Fruit fly (Drosophila melanogaster): Measurements from ENCODE around the gene CG14042.

Gene CG14042

DNA sequence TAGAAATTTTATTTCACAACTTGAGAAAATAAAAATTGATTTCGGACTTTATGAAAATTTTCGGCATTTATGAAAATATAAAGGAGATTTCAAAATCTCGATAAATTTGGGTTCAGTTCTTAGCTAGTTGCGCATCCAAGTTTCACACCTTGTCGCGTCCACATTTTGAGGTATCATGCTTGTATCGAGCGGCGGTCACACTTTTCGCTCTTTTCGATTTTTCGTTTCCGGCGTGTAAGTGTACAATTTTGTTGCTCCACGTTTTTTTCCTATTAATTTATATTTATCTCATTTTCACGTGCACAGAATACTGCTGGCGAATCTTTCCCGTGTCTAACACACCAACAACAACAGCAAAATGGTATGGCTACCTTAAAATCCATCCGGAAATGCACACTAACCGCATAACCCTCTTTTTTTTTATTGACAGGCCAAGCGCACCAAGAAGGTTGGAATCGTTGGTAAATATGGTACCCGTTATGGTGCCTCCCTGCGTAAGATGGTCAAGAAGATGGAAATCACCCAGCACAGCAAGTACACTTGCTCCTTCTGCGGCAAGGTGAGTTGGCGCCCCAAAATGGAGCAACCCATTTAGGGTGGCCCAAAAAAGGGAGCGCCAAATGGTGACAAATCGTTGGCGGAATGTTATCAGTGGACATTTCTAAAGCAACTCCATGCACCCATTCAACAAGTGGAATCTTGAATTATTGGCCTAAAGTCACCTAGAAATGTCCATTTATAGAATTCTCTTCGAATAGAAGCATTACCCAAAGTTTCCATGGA is 33.5 kb downstream of the CG14042 start, which contains the start of gene RpL37A (continued):
- TF ChIP-seq CG2129 (GFP tag; IDR thresholded peaks at IDR 0.05; ENCODE audit: partially characterized antibody) (no peak), lab (GFP tag; optimal IDR thresholded peaks at IDR 0.05) (peak; percentile 94), vvl (GFP tag; IDR thresholded peaks at IDR 0.05) (peak; percentile 90), Sox100B (GFP tag; optimal IDR thresholded peaks at IDR 0.05) (peak; percentile 80), ham (GFP tag; IDR thresholded peaks at IDR 0.05) (0 out of 2 replicates have a peak, but pooled peaks have one; percentile 21), Adf1 (GFP tag; IDR thresholded peaks at IDR 0.05) (peak; percentile 47), CG4404 (GFP tag; IDR thresholded peaks at IDR 0.05) (no peak), Mad (GFP tag; optimal IDR thresholded peaks at IDR 0.05) (peak; percentile 91), Pdp1 (GFP tag; optimal IDR thresholded peaks at IDR 0.05) (peak; percentile 60 to 85), sim (GFP tag; IDR thresholded peaks at IDR 0.05) (peak; percentile 55), cad (GFP tag; optimal IDR thresholded peaks at IDR 0.05) (no peak), Sin3A (optimal IDR thresholded peaks at IDR 0.05) (peak; percentile 33), CG8944 (GFP tag; optimal IDR thresholded peaks at IDR 0.05) (peak; percentile 49), nerfin-1 (tag; optimal IDR thresholded peaks at IDR 0.05) (peak; percentile 79), CG6765 (GFP tag; optimal IDR thresholded peaks at IDR 0.05) (peak; percentile 94), sqz (GFP tag; optimal IDR thresholded peaks at IDR 0.05) (peak; percentile 86), ranshi (GFP tag; IDR thresholded peaks at IDR 0.05) (peak; percentile 77; the same call in 1 of the 2 replicates), Doc2 (GFP tag; IDR thresholded peaks at IDR 0.05) (no peak), CG3726 (GFP tag; IDR thresholded peaks at IDR 0.05) (0 out of 3 replicates have a peak, but pooled peaks have one; percentile 14), Blimp-1 (GFP tag; optimal IDR thresholded peaks at IDR 0.05) (no peak), CG10321 (GFP tag; IDR thresholded peaks at IDR 0.05) (peak; percentile 58; the same call in 1 of the 2 replicates), B-H2 (GFP tag; optimal IDR thresholded peaks at IDR 0.05) (peak; percentile 86), CG11398 (GFP tag; optimal IDR thresholded peaks at IDR 0.05) (peak; percentile 78), CG4820 (GFP tag; optimal IDR thresholded peaks at IDR 0.05) (peak; percentile 53), chm (GFP tag; IDR thresholded peaks at IDR 0.05) (peak; percentile 84), hkb (optimal IDR thresholded peaks at IDR 0.05) (peak; percentile 26), hkb (GFP tag; IDR thresholded peaks at IDR 0.05) (peak; percentile 82), CG17361 (GFP tag; IDR thresholded peaks at IDR 0.05) (peak; percentile 78), Optix (GFP tag; IDR thresholded peaks at IDR 0.05) (peak; percentile 76), CG5953 (GFP tag; IDR thresholded peaks at IDR 0.05) (peak; percentile 69), CG13624 (GFP tag; optimal IDR thresholded peaks at IDR 0.05) (peak; percentile 89), CG17612 (GFP tag; IDR thresholded peaks at IDR 0.05) (no peak; the same call in 1 of the 2 replicates), CG10565 (GFP tag; optimal IDR thresholded peaks at IDR 0.05) (peak; percentile 53), CG6791 (GFP tag; IDR thresholded peaks at IDR 0.05; ENCODE audit: partially characterized antibody) (0 out of 3 replicates have a peak, but pooled peaks have one; percentile 11), BEAF-32 (GFP tag; optimal IDR thresholded peaks at IDR 0.05) (peak; percentile 56), tgo (GFP tag; IDR thresholded peaks at IDR 0.05) (peak; percentile 53; the same call in 2 of the 3 replicates), lola (GFP tag; optimal IDR thresholded peaks at IDR 0.05) (peak in 1 of 3 experiments; percentile 18), eyg (GFP tag; optimal IDR thresholded peaks at IDR 0.05) (peak; percentile 83), Spps (tag; optimal IDR thresholded peaks at IDR 0.05) (peak; percentile 71), CG31365 (tag; optimal IDR thresholded peaks at IDR 0.05) (peak; percentile 79), CG6683 (GFP tag; optimal IDR thresholded peaks at IDR 0.05) (peak; percentile 64), crol (GFP tag; IDR thresholded peaks at IDR 0.05) (0 out of 2 replicates have a peak, but pooled peaks have one; percentile 21), pzg (GFP tag; optimal IDR thresholded peaks at IDR 0.05) (peak; percentile 94), so (GFP tag; IDR thresholded peaks at IDR 0.05) (peak; percentile 81; the same call in 2 of the 3 replicates), CG8388 (GFP tag; optimal IDR thresholded peaks at IDR 0.05) (peak; percentile 49), fd102C (GFP tag; optimal IDR thresholded peaks at IDR 0.05) (peak; percentile 60), CG1603 (tag; optimal IDR thresholded peaks at IDR 0.05) (peak; percentile 76), org-1 (GFP tag; optimal IDR thresholded peaks at IDR 0.05) (peak; percentile 61), CG9727 (GFP tag; optimal IDR thresholded peaks at IDR 0.05) (peak; percentile 91)
